Worm (Caenorhabditis elegans) whole organism, L4/young adult: ENCODE results near the gene M176.4.

Source experiments
- W03F9.2 ChIP-seq: fragments of 150-350 bp; optimal IDR thresholded peaks from 2 replicates; lab custom pipeline; 2014; ENCODE audit warnings: missing biosample characterization, missing genetic modification characterization
- dao-5 ChIP-seq: sonication (generic microtip); optimal IDR thresholded peaks from 2 replicates; lab custom pipeline; 2016; ENCODE audit warnings: missing genotype, missing genetic modification characterization, moderate library complexity, missing compliant biosample characterization
- him-1 ChIP-seq: sonication (generic microtip); optimal IDR thresholded peaks from 2 replicates; lab custom pipeline; 2016; ENCODE audit warnings: missing genotype, missing genetic modification reagents, missing genetic modification characterization, missing compliant biosample characterization

DNA sequence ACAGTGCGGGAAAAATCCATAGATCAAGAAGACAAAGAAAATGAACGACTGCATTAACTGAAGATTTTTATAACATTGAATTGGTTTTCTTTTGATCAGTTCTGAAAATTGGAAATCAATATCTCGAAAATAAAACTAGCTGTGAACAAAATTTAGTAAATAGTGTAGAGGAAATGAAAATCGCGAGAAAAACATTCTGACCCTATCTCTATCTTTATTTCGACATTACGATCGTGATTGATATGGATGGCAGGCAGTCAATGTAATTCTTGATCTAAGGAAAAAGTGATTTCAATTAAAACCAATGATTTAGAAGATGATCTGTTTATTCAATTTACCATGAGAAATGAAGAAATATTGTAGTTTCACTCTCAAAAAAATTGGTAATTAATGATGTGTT, 17.8 kb downstream of the M176.4 start, which contains the start of gene kin-16:
- TF ChIP-seq him-1 (tag; lab: Kevin White, UChicago) (no peak), dao-5 (tag; lab: Kevin White, UChicago) (no peak), W03F9.2 (tag; lab: Kevin White, UChicago) (no peak)
